Worm (Caenorhabditis elegans) whole organism, L4 larva: ENCODE data around the gene C06G4.6.

Experiments used
- F26F4.8 ChIP-seq: fragments of 200-800 bp; sonication (Bioruptor generic); conservative IDR thresholded peaks from 2 replicates; pipeline ENCODE4 v1.3.6; 2022; ENCODE audit warnings: missing genetic modification characterization, missing compliant biosample characterization
- T26A8.4 ChIP-seq: fragments of 200-800 bp; sonication (Bioruptor generic); IDR thresholded peaks from 2 replicates; pipeline ENCODE4 v1.3.6; 2022; ENCODE audit warnings: missing genetic modification characterization, missing compliant biosample characterization
- Y48G9A.11 ChIP-seq: fragments of 200-800 bp; sonication (Bioruptor generic); IDR thresholded peaks from 2 replicates; pipeline ENCODE4 v1.3.6; 2022; ENCODE audit warnings: missing genetic modification reagents, missing genetic modification characterization, missing compliant biosample characterization
- Y75B8A.6 ChIP-seq: fragments of 200-800 bp; sonication (Bioruptor generic); IDR thresholded peaks from 2 replicates; pipeline ENCODE4 v1.3.6; 2022; ENCODE audit warnings: missing genetic modification reagents, missing genetic modification characterization, missing compliant biosample characterization
- ZK337.2 ChIP-seq: fragments of 200-800 bp; sonication (Bioruptor generic); IDR thresholded peaks from 2 replicates; pipeline ENCODE4 v1.3.6; 2022; ENCODE audit warnings: missing genetic modification reagents, missing genetic modification characterization, missing compliant biosample characterization
- ama-1 ChIP-seq: fragments of 150-350 bp; optimal IDR thresholded peaks from 2 replicates; lab custom pipeline; 2014; ENCODE audit warnings: inconsistent platforms, mixed read lengths
- arid-1 ChIP-seq: fragments of 200-800 bp; sonication (Bioruptor generic); conservative IDR thresholded peaks from 2 replicates; pipeline ENCODE4 v1.3.6; 2022; ENCODE audit warnings: missing genetic modification reagents, missing genetic modification characterization, missing compliant biosample characterization
- ceh-20 ChIP-seq: fragments of 200-800 bp; sonication (Bioruptor generic); IDR thresholded peaks from 2 replicates; pipeline ENCODE4 v1.3.6; 2022; ENCODE audit warnings: missing genetic modification reagents, missing genetic modification characterization, missing compliant biosample characterization
- cey-2 ChIP-seq: sonication (generic microtip); optimal IDR thresholded peaks from 3 replicates; lab custom pipeline; 2017; ENCODE audit warnings: missing genetic modification characterization, mild to moderate bottlenecking, missing compliant biosample characterization, antibody characterized with exemption, borderline replicate concordance; ENCODE audit not compliant: insufficient read depth
- dmd-6 ChIP-seq: fragments of 200-800 bp; sonication (Bioruptor generic); IDR thresholded peaks from 2 replicates; pipeline ENCODE4 v1.3.6; 2022; ENCODE audit warnings: missing genetic modification reagents, missing genetic modification characterization, missing compliant biosample characterization
- dmd-8 ChIP-seq: fragments of 200-800 bp; sonication (Bioruptor generic); IDR thresholded peaks from 2 replicates; pipeline ENCODE4 v1.3.6; 2022; ENCODE audit warnings: missing genetic modification characterization, missing compliant biosample characterization
- dmd-9 ChIP-seq: fragments of 200-800 bp; sonication (Bioruptor generic); IDR thresholded peaks from 2 replicates; pipeline ENCODE4 v1.3.6; 2022; ENCODE audit warnings: missing genetic modification reagents, missing genetic modification characterization, missing compliant biosample characterization
- duxl-1 ChIP-seq: sonication (generic microtip); optimal IDR thresholded peaks from 2 replicates; lab custom pipeline; 2016; ENCODE audit warnings: mild to moderate bottlenecking, missing genetic modification characterization, moderate library complexity, missing compliant biosample characterization; ENCODE audit not compliant: poor library complexity
- dve-1 ChIP-seq: sonication (generic microtip); optimal IDR thresholded peaks from 2 replicates; lab custom pipeline; 2017; ENCODE audit warnings: antibody characterized with exemption, mild to moderate bottlenecking, missing genetic modification characterization, missing compliant biosample characterization; ENCODE audit not compliant: insufficient read depth
- egl-43 ChIP-seq: fragments of 200-800 bp; sonication (Bioruptor generic); IDR thresholded peaks from 2 replicates; pipeline ENCODE4 v1.3.6; 2022; ENCODE audit warnings: missing genetic modification reagents, missing genetic modification characterization, missing compliant biosample characterization
- gei-8 ChIP-seq: fragments of 200-800 bp; sonication (Bioruptor generic); optimal IDR thresholded peaks from 2 replicates; lab custom pipeline; 2018; ENCODE audit warnings: mild to moderate bottlenecking, missing genetic modification characterization, missing compliant biosample characterization
- hif-1 ChIP-seq, 2 experiments: sonication (generic microtip); optimal IDR thresholded peaks; 2 replicates each; lab custom pipeline; 2016 to 2017; ENCODE audit warnings: missing compliant biosample characterization in 2 of 2, missing genetic modification characterization in 2 of 2, missing genetic modification reagents in 2 of 2, missing genotype in 2 of 2, mild to moderate bottlenecking in 1 of 2
- hlh-11 ChIP-seq: fragments of 200-800 bp; sonication (Bioruptor generic); optimal IDR thresholded peaks from 2 replicates; lab custom pipeline; 2018; ENCODE audit warnings: mild to moderate bottlenecking, missing genetic modification characterization, missing compliant biosample characterization
- lin-1 ChIP-seq: fragments of 200-800 bp; sonication (Bioruptor generic); IDR thresholded peaks from 2 replicates; pipeline ENCODE4 v1.3.6; 2022; ENCODE audit warnings: missing genetic modification reagents, missing genetic modification characterization, missing compliant biosample characterization
- lin-13 ChIP-seq: fragments of 150-350 bp; optimal IDR thresholded peaks from 2 replicates; lab custom pipeline; 2014; ENCODE audit warnings: missing biosample characterization, missing genetic modification reagents, missing genetic modification characterization
- lin-38 ChIP-seq: fragments of 200-800 bp; sonication (Bioruptor generic); IDR thresholded peaks from 2 replicates; pipeline ENCODE4 v1.3.6; 2022; ENCODE audit warnings: missing genetic modification reagents, missing genetic modification characterization, missing compliant biosample characterization
- lin-39 ChIP-seq: fragments of 150-350 bp; optimal IDR thresholded peaks from 2 replicates; lab custom pipeline; 2014; ENCODE audit warnings: missing biosample characterization, missing genetic modification reagents, missing genetic modification characterization
- lsy-2 ChIP-seq, 2 experiments: fragments of 150-350 bp in 1 of 2; sonication (generic microtip) in 1 of 2; optimal IDR thresholded peaks; 2 replicates each; lab custom pipeline; 2014 to 2017; ENCODE audit warnings: missing biosample characterization in 2 of 2, missing genetic modification characterization in 2 of 2
- mdt-29 ChIP-seq: fragments of 200-800 bp; sonication (Bioruptor generic); IDR thresholded peaks from 2 replicates; pipeline ENCODE4 v1.3.6; 2022; ENCODE audit warnings: missing genetic modification reagents, missing genetic modification characterization, missing compliant biosample characterization
- mep-1 ChIP-seq: fragments of 150-350 bp; sonication (generic microtip); optimal IDR thresholded peaks from 3 replicates; lab custom pipeline; 2014; ENCODE audit warnings: missing biosample characterization, missing genetic modification characterization
- mes-2 ChIP-seq: sonication (generic microtip); optimal IDR thresholded peaks from 2 replicates; lab custom pipeline; 2016; ENCODE audit warnings: missing genotype, mild to moderate bottlenecking, missing genetic modification characterization, missing compliant biosample characterization; ENCODE audit not compliant: poor library complexity, severe bottlenecking
- nhr-102 ChIP-seq: sonication (generic microtip); optimal IDR thresholded peaks from 2 replicates; lab custom pipeline; 2016; ENCODE audit warnings: mild to moderate bottlenecking, missing genetic modification characterization, moderate library complexity, missing compliant biosample characterization
- nhr-237 ChIP-seq: sonication (generic microtip); optimal IDR thresholded peaks from 2 replicates; lab custom pipeline; 2017; ENCODE audit warnings: missing biosample characterization, missing genetic modification characterization
- nhr-25 ChIP-seq: sonication (generic microtip); optimal IDR thresholded peaks from 2 replicates; lab custom pipeline; 2017; ENCODE audit warnings: missing genetic modification characterization, mild to moderate bottlenecking, missing compliant biosample characterization, antibody characterized with exemption, moderate library complexity, borderline replicate concordance; ENCODE audit not compliant: insufficient read depth
- nhr-41 ChIP-seq: fragments of 200-800 bp; sonication (Bioruptor generic); IDR thresholded peaks from 2 replicates; pipeline ENCODE4 v1.3.6; 2022; ENCODE audit warnings: missing genetic modification reagents, missing genetic modification characterization, missing compliant biosample characterization
- nhr-42 ChIP-seq: fragments of 200-800 bp; sonication (Bioruptor generic); IDR thresholded peaks from 2 replicates; pipeline ENCODE4 v1.3.6; 2022; ENCODE audit warnings: missing genetic modification characterization, missing compliant biosample characterization
- nhr-77 ChIP-seq: fragments of 150-350 bp; optimal IDR thresholded peaks from 2 replicates; lab custom pipeline; 2014; ENCODE audit warnings: missing biosample characterization, missing genetic modification characterization
- php-3 ChIP-seq: fragments of 200-800 bp; sonication (Bioruptor generic); IDR thresholded peaks from 2 replicates; pipeline ENCODE4 v1.3.6; 2022; ENCODE audit warnings: missing genetic modification reagents, missing genetic modification characterization, missing compliant biosample characterization
- saeg-2 ChIP-seq: fragments of 200-800 bp; sonication (Bioruptor generic); IDR thresholded peaks from 2 replicates; pipeline ENCODE4 v1.3.6; 2022; ENCODE audit warnings: missing genetic modification reagents, missing genetic modification characterization, missing compliant biosample characterization
- sdz-12 ChIP-seq: fragments of 200-800 bp; sonication (Bioruptor generic); optimal IDR thresholded peaks from 2 replicates; lab custom pipeline; 2018; ENCODE audit warnings: mild to moderate bottlenecking, missing genetic modification characterization, missing compliant biosample characterization
- vab-7 ChIP-seq: fragments of 200-800 bp; sonication (Bioruptor generic); IDR thresholded peaks from 2 replicates; pipeline ENCODE4 v1.3.6; 2022; ENCODE audit warnings: missing genetic modification reagents, missing genetic modification characterization, missing compliant biosample characterization
- zfp-3 ChIP-seq: fragments of 200-800 bp; sonication (Bioruptor generic); conservative IDR thresholded peaks from 2 replicates; pipeline ENCODE4 v1.3.6; 2022; ENCODE audit warnings: missing genetic modification reagents, missing genetic modification characterization, missing compliant biosample characterization

C06G4.6 gene

ce11 chrIII:7973968-7974607, 30.1 kb upstream of the C06G4.6 start (continued):
- TF ChIP-seq arid-1 (0 out of 2 replicates have a peak, but pooled peaks have one; percentile 10), lin-13 (GFP tag; lab: Kevin White, UChicago) (peak; percentile 12), nhr-25 (tag; lab: Kevin White, UChicago) (no peak), php-3 (GFP tag; lab: Robert Waterston, UW) (peak; percentile 82), gei-8 (GFP tag; lab: Kevin White, UChicago) (no peak)

- TF ChIP-seq hlh-11 (tag; lab: Kevin White, UChicago), result peak; percentile 39
- peak; percentile 67; the same call in 1 of the 2 replicates for TF ChIP-seq nhr-42 (GFP tag; lab: Robert Waterston, UW)
- peak; percentile 83 for TF ChIP-seq duxl-1
- 0 out of 2 replicates have a peak, but pooled peaks have one; percentile 19 for TF ChIP-seq saeg-2 (GFP tag; lab: Robert Waterston, UW)
- no peak for TF ChIP-seq Y48G9A.11 (GFP tag; lab: Robert Waterston, UW)
- TF ChIP-seq vab-7, result 0 out of 2 replicates have a peak, but pooled peaks have one; percentile 23
- 0 out of 2 replicates have a peak, but pooled peaks have one; percentile 39 for TF ChIP-seq dmd-8 (GFP tag; lab: Robert Waterston, UW)
- TF ChIP-seq mes-2 (tag; lab: Kevin White, UChicago), result peak; percentile 29
- TF ChIP-seq mep-1, result peak; percentile 1
- TF ChIP-seq lin-39 (tag; lab: Kevin White, UChicago), result no peak
- no peak for TF ChIP-seq cey-2 (tag; lab: Kevin White, UChicago)
- peak; percentile 71 for TF ChIP-seq nhr-102 (tag; lab: Kevin White, UChicago)
- TF ChIP-seq nhr-77 (tag; lab: Kevin White, UChicago), result peak; percentile 24
- TF ChIP-seq nhr-237 (tag; lab: Kevin White, UChicago), result no peak
- TF ChIP-seq ama-1 (lab: Kevin White, UChicago), result peak; percentile 89
- peak; percentile 18 for TF ChIP-seq sdz-12 (GFP tag; lab: Kevin White, UChicago)
- 0 out of 2 replicates have a peak, but pooled peaks have one; percentile 53 for TF ChIP-seq Y75B8A.6 (GFP tag; lab: Robert Waterston, UW)
- TF ChIP-seq lin-1 (GFP tag; lab: Robert Waterston, UW), result no peak
- TF ChIP-seq lsy-2 (tag; optimal IDR thresholded peaks at IDR 0.05; lab: Kevin White, UChicago), result peak; percentile 25 to 63
- peak; percentile 19 for TF ChIP-seq dve-1
- TF ChIP-seq egl-43 (GFP tag; lab: Robert Waterston, UW), result peak; percentile 51; the same call in 1 of the 2 replicates
- TF ChIP-seq hif-1 (tag; optimal IDR thresholded peaks at IDR 0.05; lab: Kevin White, UChicago), result peak in 1 of 2 experiments; percentile 7
- TF ChIP-seq T26A8.4 (GFP tag; lab: Robert Waterston, UW), result 0 out of 2 replicates have a peak, but pooled peaks have one; percentile 29
- TF ChIP-seq zfp-3 (GFP tag; lab: Robert Waterston, UW), result peak; percentile 71; the same call in 1 of the 2 replicates
- TF ChIP-seq F26F4.8 (GFP tag; lab: Robert Waterston, UW), result no peak
- TF ChIP-seq lin-38 (GFP tag; lab: Robert Waterston, UW), result peak; percentile 44; the same call in 1 of the 2 replicates
- TF ChIP-seq ceh-20 (GFP tag; lab: Robert Waterston, UW), result no peak
- 0 out of 2 replicates have a peak, but pooled peaks have one; percentile 29 for TF ChIP-seq php-3 (GFP tag; lab: Robert Waterston, UW)
- 0 out of 2 replicates have a peak, but pooled peaks have one; percentile 12 for TF ChIP-seq mdt-29
These were observed 27.0 kb upstream of the C06G4.6 start for ce11 chrIII:7977224-7977623.

ce11 chrIII:7977777-7978176, 26.4 kb upstream of the C06G4.6 start, which contains the start of gene C06G4.4:
C06G4.4 (minus strand) TSS chrIII:7977812.
- TF ChIP-seq ZK337.2 (GFP tag; lab: Robert Waterston, UW) (no peak), dmd-6 (GFP tag; lab: Robert Waterston, UW) (no peak), dmd-9 (no peak), nhr-41 (GFP tag; lab: Robert Waterston, UW) (no peak), egl-43 (GFP tag; lab: Robert Waterston, UW) (no peak)
- TF ChIP-seq, all 104 proteins: peak for 0
